Worm (Caenorhabditis elegans): ENCODE results near the gene C01G10.17.

- no peak for TF ChIP-seq W03F9.2 (tag; optimal IDR thresholded peaks at IDR 0.05)
- TF ChIP-seq dao-5 (tag; optimal IDR thresholded peaks at IDR 0.05) = no peak
- no peak for TF ChIP-seq him-1 (tag; optimal IDR thresholded peaks at IDR 0.05)
Observed at ce11 chrV:15127955-15128354, 37.4 kb downstream of the C01G10.17 start, which contains the start of gene srr-7.

Measured in whole organism, L4/young adult.